Worm (Caenorhabditis elegans) whole organism, midembryonic: ENCODE data around the gene nspb-11.

Experiments used
- flt-1 ChIP-seq: fragments of 200-800 bp; sonication (Bioruptor generic); IDR thresholded peaks from 2 replicates; pipeline ENCODE4 v1.3.6; 2022; ENCODE audit warnings: missing genetic modification characterization, missing compliant biosample characterization
- med-1 ChIP-seq: sonication (generic microtip); optimal IDR thresholded peaks from 2 replicates; lab custom pipeline; 2017; ENCODE audit warnings: missing genetic modification characterization, mild to moderate bottlenecking, missing compliant biosample characterization, antibody characterized with exemption, missing genetic modification reagents; ENCODE audit not compliant: insufficient read depth

DNA sequence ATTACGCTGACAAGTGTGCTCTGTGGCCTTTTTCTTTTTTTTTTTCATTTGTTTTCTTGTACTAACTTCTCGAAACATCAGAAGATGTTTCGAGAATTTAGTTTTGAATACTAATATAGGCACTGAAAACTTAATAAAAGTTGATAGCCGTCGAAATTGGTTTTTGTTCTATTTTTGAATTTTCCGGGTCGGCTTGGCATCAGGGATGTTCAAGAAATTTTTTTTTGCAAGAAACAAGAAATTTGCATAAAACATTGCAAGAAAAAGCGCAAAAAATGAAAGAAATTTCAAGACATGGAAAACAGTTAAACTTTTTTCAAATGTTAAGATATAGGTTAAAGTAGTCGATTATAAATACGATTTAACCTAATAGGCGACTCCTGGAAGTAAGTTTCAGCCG is 16.1 kb downstream of the nspb-11 start:
- no peak for TF ChIP-seq flt-1 (GFP tag; lab: Robert Waterston, UW)
- no peak for TF ChIP-seq med-1 (GFP tag; lab: Kevin White, UChicago)
